Worm (Caenorhabditis elegans) whole organism, L4/young adult: ENCODE data around the gene gcy-34.

Experiments
- dao-5 ChIP-seq: sonication (generic microtip); optimal IDR thresholded peaks from 2 replicates; lab custom pipeline; 2016; ENCODE audit warnings: missing genotype, missing genetic modification characterization, moderate library complexity, missing compliant biosample characterization
- him-1 ChIP-seq: sonication (generic microtip); optimal IDR thresholded peaks from 2 replicates; lab custom pipeline; 2016; ENCODE audit warnings: missing genotype, missing genetic modification reagents, missing genetic modification characterization, missing compliant biosample characterization

- TF ChIP-seq him-1 (tag; lab: Kevin White, UChicago) (no peak), dao-5 (tag; lab: Kevin White, UChicago) (no peak)
These were observed 27.6 kb upstream of the gcy-34 start for ce11 chrV:13413301-13413700.
